Fruit fly (Drosophila melanogaster) whole organism, pupa: ENCODE measurements around the gene CG10164.

Experiments
- CG10348 ChIP-seq: fragments of 200-800 bp; sonication (Bioruptor generic); IDR thresholded peaks from 2 replicates; pipeline ENCODE4 v1.3.6; 2022; ENCODE audit warnings: missing biosample characterization, missing genetic modification characterization
- CG12605 ChIP-seq: fragments of 200-800 bp; sonication (Bioruptor generic); IDR thresholded peaks from 2 replicates; pipeline ENCODE4 v1.3.6; 2022; ENCODE audit warnings: missing biosample characterization, missing genetic modification characterization
- CG13204 ChIP-seq: fragments of 200-800 bp; sonication (Bioruptor generic); optimal IDR thresholded peaks from 2 replicates; lab custom pipeline; 2018; ENCODE audit warnings: missing biosample characterization, mild to moderate bottlenecking, missing genetic modification characterization, moderate library complexity
- CG14655 ChIP-seq: fragments of 200-800 bp; sonication (Bioruptor generic); optimal IDR thresholded peaks from 3 replicates; lab custom pipeline; 2017; ENCODE audit warnings: mild to moderate bottlenecking, missing biosample characterization, missing genetic modification reagents, missing genetic modification characterization
- CG15710 ChIP-seq: fragments of 200-800 bp; sonication (Bioruptor generic); optimal IDR thresholded peaks from 2 replicates; lab custom pipeline; 2018; ENCODE audit warnings: missing biosample characterization, mild to moderate bottlenecking, missing genetic modification characterization, moderate library complexity
- CG17806 ChIP-seq: fragments of 200-800 bp; sonication (Bioruptor generic); optimal IDR thresholded peaks from 2 replicates; lab custom pipeline; 2018; ENCODE audit warnings: missing biosample characterization, mild to moderate bottlenecking, missing genetic modification characterization, moderate library complexity
- CG32121 ChIP-seq: fragments of 200-800 bp; sonication (Bioruptor generic); IDR thresholded peaks from 2 replicates; pipeline ENCODE4 v1.3.6; 2022; ENCODE audit warnings: missing biosample characterization, missing genetic modification characterization
- CG34367 ChIP-seq: fragments of 200-800 bp; sonication (Bioruptor generic); optimal IDR thresholded peaks from 2 replicates; lab custom pipeline; 2018; ENCODE audit warnings: missing biosample characterization, mild to moderate bottlenecking, missing genetic modification characterization
- CG4496 ChIP-seq: fragments of 200-800 bp; sonication (Bioruptor generic); IDR thresholded peaks from 3 replicates; pipeline ENCODE4 v1.3.6; 2022; ENCODE audit warnings: missing biosample characterization, missing genetic modification characterization
- CG8159 ChIP-seq: fragments of 200-800 bp; sonication (Bioruptor generic); optimal IDR thresholded peaks from 3 replicates; lab custom pipeline; 2018; ENCODE audit warnings: missing biosample characterization, mild to moderate bottlenecking, missing genetic modification characterization, moderate library complexity
- CG8301 ChIP-seq: fragments of 200-800 bp; sonication (Bioruptor generic); optimal IDR thresholded peaks from 2 replicates; lab custom pipeline; 2018; ENCODE audit warnings: missing biosample characterization, mild to moderate bottlenecking, missing genetic modification characterization
- CG9948 ChIP-seq: fragments of 200-800 bp; sonication (Bioruptor generic); optimal IDR thresholded peaks from 2 replicates; lab custom pipeline; 2018; ENCODE audit warnings: missing biosample characterization, mild to moderate bottlenecking, missing genetic modification characterization, moderate library complexity
- D1 ChIP-seq: fragments of 200-800 bp; sonication (Bioruptor generic); optimal IDR thresholded peaks from 2 replicates; lab custom pipeline; 2018; ENCODE audit warnings: missing biosample characterization, mild to moderate bottlenecking, missing genetic modification characterization, moderate library complexity
- EcR ChIP-seq: fragments of 200-800 bp; sonication (Bioruptor generic); optimal IDR thresholded peaks from 3 replicates; lab custom pipeline; 2019; ENCODE audit warnings: missing biosample characterization, missing genetic modification characterization, mild to moderate bottlenecking, moderate library complexity, missing genetic modification reagents
- Ets98B ChIP-seq: fragments of 200-800 bp; sonication (Bioruptor generic); IDR thresholded peaks from 2 replicates; pipeline ENCODE4 v1.3.6; 2022; ENCODE audit warnings: missing biosample characterization, missing genetic modification characterization
- Pif1A ChIP-seq: fragments of 200-800 bp; sonication (Bioruptor generic); optimal IDR thresholded peaks from 3 replicates; lab custom pipeline; 2016; ENCODE audit warnings: missing biosample characterization, missing genetic modification characterization
- Pif1B ChIP-seq: fragments of 200-800 bp; sonication (Bioruptor generic); optimal IDR thresholded peaks from 3 replicates; lab custom pipeline; 2016; ENCODE audit warnings: missing biosample characterization, missing genetic modification characterization
- Snoo ChIP-seq: fragments of 200-800 bp; sonication (Bioruptor generic); optimal IDR thresholded peaks from 3 replicates; lab custom pipeline; 2017; ENCODE audit warnings: missing biosample characterization, mild to moderate bottlenecking, missing genetic modification characterization, inconsistent platforms
- fd96Ca ChIP-seq: fragments of 200-800 bp; sonication (Bioruptor generic); IDR thresholded peaks from 3 replicates; pipeline ENCODE4 v1.3.6; 2022; ENCODE audit warnings: missing biosample characterization, missing genetic modification characterization
- gl ChIP-seq: fragments of 200-800 bp; sonication (Bioruptor generic); optimal IDR thresholded peaks from 2 replicates; lab custom pipeline; 2018; ENCODE audit warnings: missing biosample characterization, mild to moderate bottlenecking, missing genetic modification characterization
- rn ChIP-seq: fragments of 200-800 bp; sonication (Bioruptor generic); IDR thresholded peaks from 2 replicates; pipeline ENCODE4 v1.3.6; 2022; ENCODE audit warnings: missing biosample characterization, missing genetic modification characterization

CG10164 gene

DNA sequence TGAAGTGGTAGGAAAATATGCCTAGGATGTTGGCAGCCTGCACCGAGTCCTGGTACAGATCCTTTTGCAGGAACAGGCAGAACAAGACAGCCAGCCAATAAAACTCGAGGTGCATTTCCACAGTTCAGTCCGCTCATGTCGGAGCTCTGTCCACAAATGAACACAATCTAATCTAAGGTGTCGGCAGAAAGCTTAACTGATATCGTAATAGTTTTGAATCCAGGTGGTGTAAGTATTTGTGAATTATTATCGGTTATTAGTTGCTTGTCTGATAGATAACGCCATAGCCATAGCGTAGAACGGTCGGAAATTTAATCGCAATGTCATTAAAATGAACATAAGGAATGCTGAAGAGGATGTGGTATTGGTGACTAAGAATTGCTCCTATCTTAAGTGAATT, 22.1 kb downstream of the CG10164 start, which contains the start of gene Ugt303B3:
Gene Ugt303B3, minus strand, starts transcription at position 159 of the 400 bp plus-strand sequence.
- TF ChIP-seq CG8301 (tag; lab: Kevin White, UChicago): no peak
- TF ChIP-seq fd96Ca: no peak
- TF ChIP-seq CG13204 (GFP tag; lab: Kevin White, UChicago): no peak
- no peak for TF ChIP-seq CG32121 (GFP tag; lab: Robert Waterston, UW)
- TF ChIP-seq gl (tag; lab: Kevin White, UChicago): no peak
- TF ChIP-seq CG8159: no peak
- TF ChIP-seq CG10348 (GFP tag; lab: Robert Waterston, UW): no peak
- TF ChIP-seq CG9948 (tag; lab: Kevin White, UChicago): no peak
- TF ChIP-seq CG4496 (GFP tag; lab: Robert Waterston, UW): no peak
- TF ChIP-seq Pif1A (GFP tag; lab: Kevin White, UChicago): no peak
- TF ChIP-seq Ets98B (GFP tag; lab: Robert Waterston, UW): no peak
- TF ChIP-seq CG14655: no peak

DNA sequence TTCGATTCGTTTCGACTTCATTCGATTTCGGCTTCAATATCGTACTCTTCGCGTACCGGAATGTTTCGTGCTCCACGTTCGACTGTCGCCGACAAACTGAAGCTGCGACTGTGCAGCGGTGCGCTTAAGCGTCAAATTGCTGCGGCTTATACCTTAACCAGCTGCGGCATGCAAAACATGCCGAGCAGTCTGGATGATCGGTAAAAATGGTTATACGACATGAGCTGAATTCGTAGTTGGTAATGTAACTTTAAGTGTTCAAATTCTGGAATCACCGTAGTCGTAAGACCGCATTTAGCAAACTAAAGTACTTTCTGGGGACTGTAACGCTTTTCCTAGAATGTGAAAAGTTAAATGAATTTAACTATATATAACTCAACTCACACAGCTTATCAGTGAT, 25.9 kb downstream of the CG10164 start, which contains the start of gene CG10175:
Gene CG10175, minus strand, starts transcription at position 101 of the 400 bp plus-strand sequence.
- no peak for TF ChIP-seq CG34367 (tag; lab: Kevin White, UChicago)
- no peak for TF ChIP-seq CG10348 (GFP tag; lab: Robert Waterston, UW)
- TF ChIP-seq D1 (tag; lab: Kevin White, UChicago): no peak
- TF ChIP-seq CG4496 (GFP tag; lab: Robert Waterston, UW): 0 out of 3 replicates have a peak, but pooled peaks have one; percentile 17
- TF ChIP-seq fd96Ca: 0 out of 3 replicates have a peak, but pooled peaks have one; percentile 20
- TF ChIP-seq CG32121 (GFP tag; lab: Robert Waterston, UW): no peak

DNA sequence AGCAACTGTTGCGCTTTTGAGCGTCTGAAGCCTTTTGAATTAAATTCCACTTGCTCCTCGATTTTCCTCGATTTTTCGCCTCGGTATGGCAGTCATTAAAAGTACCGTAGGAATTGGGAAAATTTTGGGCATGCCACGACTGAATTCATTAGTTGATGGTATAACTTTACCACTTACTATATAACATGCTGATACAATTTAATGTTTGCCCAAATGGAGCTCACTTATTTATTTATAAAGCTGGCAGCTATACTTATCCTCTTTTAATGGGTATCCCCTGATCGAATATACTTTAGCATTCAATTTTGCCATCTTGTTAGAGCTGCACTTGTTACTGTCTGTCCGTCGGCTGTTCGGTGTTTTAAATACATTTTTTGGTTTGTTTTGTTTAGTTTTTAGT, 29.3 kb downstream of the CG10164 start:
- TF ChIP-seq Snoo (tag; lab: Kevin White, UChicago): no peak
- TF ChIP-seq CG34367 (tag; lab: Kevin White, UChicago): no peak
- no peak for TF ChIP-seq CG12605 (GFP tag; lab: Robert Waterston, UW)
- no peak for TF ChIP-seq D1 (tag; lab: Kevin White, UChicago)
- TF ChIP-seq rn (GFP tag; lab: Robert Waterston, UW): 0 out of 2 replicates have a peak, but pooled peaks have one; percentile 24
- peak; percentile 69 for TF ChIP-seq Ets98B (GFP tag; lab: Robert Waterston, UW)
- TF ChIP-seq fd96Ca: peak; percentile 48; the same call in 1 of the 3 replicates
- no peak for TF ChIP-seq EcR (GFP tag; lab: Kevin White, UChicago)
- no peak for TF ChIP-seq CG9948 (tag; lab: Kevin White, UChicago)
- TF ChIP-seq CG32121 (GFP tag; lab: Robert Waterston, UW): peak; percentile 59; the same call in 1 of the 2 replicates
- TF ChIP-seq Pif1A (GFP tag; lab: Kevin White, UChicago): no peak
- peak; percentile 29; the same call in 1 of the 3 replicates for TF ChIP-seq CG4496 (GFP tag; lab: Robert Waterston, UW)

DNA sequence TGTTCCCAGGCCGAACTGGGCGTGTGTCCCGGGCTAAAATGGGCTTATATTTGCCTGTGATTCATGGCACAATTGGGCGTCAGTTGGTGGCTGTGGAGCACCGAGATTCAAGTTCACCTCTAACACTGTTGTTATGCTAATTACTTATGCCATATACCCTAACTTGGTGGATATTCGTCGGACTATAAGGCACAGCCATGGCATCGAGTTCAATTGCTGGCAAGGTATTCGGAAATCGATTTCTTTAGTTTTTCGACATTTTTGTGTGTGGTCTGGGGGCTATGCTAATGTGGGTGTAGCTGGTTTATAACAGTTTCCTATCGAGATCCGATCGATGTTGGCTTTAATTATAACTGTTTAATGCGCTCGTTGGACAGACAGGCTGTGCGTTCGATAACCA, 30.7 kb downstream of the CG10164 start:
- TF ChIP-seq Ets98B (GFP tag; lab: Robert Waterston, UW) (no peak), CG8159 (no peak), fd96Ca (no peak), CG8301 (tag; lab: Kevin White, UChicago) (no peak), EcR (GFP tag; lab: Kevin White, UChicago) (no peak), Snoo (tag; lab: Kevin White, UChicago) (no peak), CG4496 (GFP tag; lab: Robert Waterston, UW) (no peak), Pif1A (GFP tag; lab: Kevin White, UChicago) (no peak), CG13204 (GFP tag; lab: Kevin White, UChicago) (no peak), CG12605 (GFP tag; lab: Robert Waterston, UW) (no peak), CG34367 (tag; lab: Kevin White, UChicago) (no peak), CG17806 (tag; lab: Kevin White, UChicago) (no peak), Pif1B (GFP tag; lab: Kevin White, UChicago) (no peak), gl (tag; lab: Kevin White, UChicago) (no peak), CG14655 (no peak), D1 (tag; lab: Kevin White, UChicago) (no peak), CG15710 (tag; lab: Kevin White, UChicago) (no peak), rn (GFP tag; lab: Robert Waterston, UW) (no peak)

DNA sequence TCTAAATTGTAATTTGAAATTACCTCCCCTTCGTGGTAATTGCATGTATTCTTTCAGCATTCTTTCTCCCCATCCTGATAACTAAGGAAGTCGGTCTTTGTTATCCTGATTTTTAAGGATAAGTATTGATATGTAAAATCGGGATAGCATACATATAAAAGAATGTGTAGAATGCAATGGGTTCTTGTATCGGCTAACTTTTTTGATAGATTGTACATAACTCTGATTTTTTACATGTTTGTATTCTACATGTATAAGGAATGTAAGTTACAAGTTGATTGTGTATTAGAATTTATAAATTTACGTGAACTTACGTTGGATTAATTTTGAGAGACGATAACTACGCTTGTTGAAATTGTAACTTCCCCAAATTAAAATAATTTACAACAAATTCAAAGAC, 34.4 kb downstream of the CG10164 start:
- TF ChIP-seq CG17806 (tag; lab: Kevin White, UChicago): no peak
- TF ChIP-seq rn (GFP tag; lab: Robert Waterston, UW): no peak
- TF ChIP-seq fd96Ca: no peak
- no peak for TF ChIP-seq CG4496 (GFP tag; lab: Robert Waterston, UW)
- no peak for TF ChIP-seq CG15710 (tag; lab: Kevin White, UChicago)
- no peak for TF ChIP-seq CG8159
- TF ChIP-seq CG14655: no peak
- no peak for TF ChIP-seq Pif1B (GFP tag; lab: Kevin White, UChicago)
- no peak for TF ChIP-seq CG12605 (GFP tag; lab: Robert Waterston, UW)
- TF ChIP-seq Pif1A (GFP tag; lab: Kevin White, UChicago): no peak
- no peak for TF ChIP-seq CG8301 (tag; lab: Kevin White, UChicago)
- no peak for TF ChIP-seq gl (tag; lab: Kevin White, UChicago)
- no peak for TF ChIP-seq D1 (tag; lab: Kevin White, UChicago)
- TF ChIP-seq CG9948 (tag; lab: Kevin White, UChicago): no peak
- no peak for TF ChIP-seq Ets98B (GFP tag; lab: Robert Waterston, UW)
- TF ChIP-seq CG10348 (GFP tag; lab: Robert Waterston, UW): no peak
- TF ChIP-seq CG34367 (tag; lab: Kevin White, UChicago): no peak
- no peak for TF ChIP-seq CG32121 (GFP tag; lab: Robert Waterston, UW)
- TF ChIP-seq, all 21 proteins: peak for 0

DNA sequence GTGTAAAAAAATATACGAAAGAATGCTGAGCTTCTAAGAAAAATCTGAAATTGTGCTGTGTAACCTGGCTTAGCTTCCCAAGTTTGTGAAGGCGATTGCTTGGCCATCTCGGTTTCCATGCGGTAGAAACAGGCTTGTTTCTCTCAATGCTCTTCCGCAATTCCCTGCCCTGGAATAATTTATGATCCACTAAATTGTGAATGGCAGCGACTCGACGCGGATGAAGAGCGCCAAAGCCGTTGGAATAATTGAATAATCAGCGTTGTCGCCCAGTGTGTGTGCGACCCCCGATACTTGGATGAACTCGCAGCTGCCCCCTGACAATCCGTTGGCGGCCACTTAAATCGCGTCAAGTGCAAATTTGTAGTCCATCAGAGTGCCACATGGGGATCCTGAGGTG, 35.3 kb downstream of the CG10164 start, which contains the start of gene CG10177:
Gene CG10177, minus strand, starts transcription at position 101 of the 400 bp plus-strand sequence.
- TF ChIP-seq rn (GFP tag; lab: Robert Waterston, UW): no peak
